Worm (Caenorhabditis elegans) whole organism, late embryonic: ENCODE results near the gene W03C9.5.

Source experiments
- dve-1 ChIP-seq: sonication (generic microtip); optimal IDR thresholded peaks from 2 replicates; lab custom pipeline; 2017; ENCODE audit warnings: antibody characterized with exemption, mild to moderate bottlenecking, missing genetic modification characterization, missing compliant biosample characterization
- elt-4 ChIP-seq: sonication (generic microtip); optimal IDR thresholded peaks from 2 replicates; lab custom pipeline; 2016; ENCODE audit warnings: missing genetic modification characterization, missing compliant biosample characterization
- ets-4 ChIP-seq: sonication (generic microtip); optimal IDR thresholded peaks from 2 replicates; lab custom pipeline; 2016; ENCODE audit warnings: missing genetic modification characterization, missing compliant biosample characterization
- lim-6 ChIP-seq: sonication (generic microtip); optimal IDR thresholded peaks from 2 replicates; lab custom pipeline; 2016; ENCODE audit warnings: missing genetic modification characterization, missing compliant biosample characterization
- nhr-11 ChIP-seq: fragments of 150-350 bp; optimal IDR thresholded peaks from 2 replicates; lab custom pipeline; 2014; ENCODE audit warnings: missing biosample characterization, missing genetic modification characterization
- pat-9 ChIP-seq: fragments of 200-800 bp; sonication (Bioruptor generic); optimal IDR thresholded peaks from 2 replicates; lab custom pipeline; 2018; ENCODE audit warnings: mild to moderate bottlenecking, missing genetic modification characterization, moderate library complexity, missing compliant biosample characterization
- sox-2 ChIP-seq: fragments of 200-800 bp; sonication (Bioruptor generic); IDR thresholded peaks from 2 replicates; pipeline ENCODE4 v1.3.6; 2022; ENCODE audit warnings: missing genetic modification reagents, missing genetic modification characterization, missing compliant biosample characterization
- ttx-3 ChIP-seq: sonication (generic microtip); optimal IDR thresholded peaks from 2 replicates; lab custom pipeline; 2016; ENCODE audit warnings: missing genetic modification reagents, missing genetic modification characterization, missing compliant biosample characterization
- unc-3 ChIP-seq, 2 experiments: fragments of 200-800 bp in 1 of 2; sonication (Bioruptor generic) in 1 of 2; sonication (generic microtip) in 1 of 2; conservative IDR thresholded peaks in 1 of 2; optimal IDR thresholded peaks in 1 of 2; 2 replicates each; pipeline versions ENCODE4 v1.3.6 to Lab custom; 2016 to 2022; ENCODE audit warnings: missing compliant biosample characterization in 2 of 2, missing genetic modification characterization in 2 of 2, missing genetic modification reagents in 1 of 2
- unc-86 ChIP-seq: sonication (generic microtip); optimal IDR thresholded peaks from 2 replicates; lab custom pipeline; 2016; ENCODE audit warnings: missing genetic modification characterization, missing compliant biosample characterization

DNA sequence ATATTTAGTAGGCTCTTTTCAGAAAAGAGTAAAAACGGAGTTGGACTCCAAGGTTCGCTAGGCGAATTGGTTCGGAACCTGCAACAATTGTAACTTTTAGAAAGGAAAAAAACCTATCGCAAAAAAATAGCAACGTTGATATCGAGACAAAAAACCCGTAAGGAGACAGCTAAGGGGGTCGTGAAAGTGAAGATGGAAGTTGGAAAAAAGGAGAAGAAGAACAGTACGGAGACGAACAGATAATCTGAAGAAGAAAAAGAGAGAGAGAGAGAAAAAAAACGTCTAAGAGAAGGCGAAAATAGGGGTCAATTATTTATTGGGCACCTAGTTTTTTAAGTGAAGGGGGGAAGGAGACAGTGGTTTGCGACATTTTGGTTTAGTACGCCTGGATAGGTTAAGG lies 32.1 kb downstream of the W03C9.5 start, which contains the start of gene lin-29:
- TF ChIP-seq ets-4, result no peak
- no peak for TF ChIP-seq nhr-11 (tag; lab: Kevin White, UChicago)
- no peak for TF ChIP-seq lim-6 (tag; lab: Kevin White, UChicago)
- TF ChIP-seq pat-9 (tag; lab: Kevin White, UChicago), result no peak
- no peak for TF ChIP-seq dve-1
- no peak for TF ChIP-seq elt-4 (tag; lab: Kevin White, UChicago)
- TF ChIP-seq unc-86, result no peak
- no peak for TF ChIP-seq unc-3 (GFP tag; conservative IDR thresholded peaks at IDR 0.05; lab: Robert Waterston, UW)
- TF ChIP-seq unc-3 (tag; optimal IDR thresholded peaks at IDR 0.05; lab: Kevin White, UChicago), result no peak
- no peak for TF ChIP-seq sox-2
- TF ChIP-seq ttx-3 (tag; lab: Kevin White, UChicago), result no peak
